Fruit fly (Drosophila melanogaster) whole organism, embryonic: Measurements from ENCODE around the gene bwa.

Source experiments
- ATbp ChIP-seq: fragments of 200-800 bp; sonication (Bioruptor generic); optimal IDR thresholded peaks from 2 replicates; lab custom pipeline; 2017; ENCODE audit warnings: missing biosample characterization, mild to moderate bottlenecking, missing genetic modification characterization, missing genetic modification reagents
- Bgb ChIP-seq: fragments of 200-800 bp; sonication (Bioruptor generic); IDR thresholded peaks from 2 replicates; pipeline ENCODE4 v1.3.6; 2022; ENCODE audit warnings: missing biosample characterization, missing genetic modification characterization; ENCODE audit not compliant: partially characterized antibody
- C15 ChIP-seq: fragments of 200-800 bp; sonication (Bioruptor generic); IDR thresholded peaks from 3 replicates; pipeline ENCODE4 v1.3.6; 2022; ENCODE audit warnings: missing biosample characterization, missing genetic modification characterization
- CG10462 ChIP-seq: fragments of 200-800 bp; sonication (Bioruptor generic); optimal IDR thresholded peaks from 2 replicates; lab custom pipeline; 2016; ENCODE audit warnings: missing biosample characterization, missing genetic modification characterization
- CG10979 ChIP-seq: fragments of 200-800 bp; sonication (Bioruptor generic); optimal IDR thresholded peaks from 2 replicates; lab custom pipeline; 2018; ENCODE audit warnings: missing biosample characterization, mild to moderate bottlenecking, missing genetic modification characterization, moderate library complexity
- CG11456 ChIP-seq: fragments of 200-800 bp; sonication (Bioruptor generic); IDR thresholded peaks from 3 replicates; pipeline ENCODE4 v1.3.6; 2022; ENCODE audit warnings: missing biosample characterization, missing genetic modification characterization
- CG11723 ChIP-seq: fragments of 200-800 bp; sonication (Bioruptor generic); optimal IDR thresholded peaks from 2 replicates; lab custom pipeline; 2017; ENCODE audit warnings: missing biosample characterization, mild to moderate bottlenecking, missing genetic modification characterization
- CG14014 ChIP-seq: fragments of 200-800 bp; sonication (Bioruptor generic); IDR thresholded peaks from 2 replicates; pipeline ENCODE4 v1.3.6; 2022; ENCODE audit warnings: missing biosample characterization, missing genetic modification characterization
- CG17829 ChIP-seq: fragments of 200-800 bp; optimal IDR thresholded peaks from 2 replicates; lab custom pipeline; 2019; ENCODE audit warnings: missing biosample characterization, mild to moderate bottlenecking, missing genetic modification characterization, moderate library complexity
- CG2875 ChIP-seq: fragments of 200-800 bp; sonication (Bioruptor generic); optimal IDR thresholded peaks from 2 replicates; lab custom pipeline; 2017; ENCODE audit warnings: missing biosample characterization, mild to moderate bottlenecking, missing genetic modification characterization, missing genetic modification reagents
- CG32767 ChIP-seq: fragments of 200-800 bp; sonication (Bioruptor generic); IDR thresholded peaks from 2 replicates; pipeline ENCODE4 v1.3.6; 2022; ENCODE audit warnings: missing biosample characterization, missing genetic modification characterization
- CG6683 ChIP-seq: fragments of 200-800 bp; sonication (Bioruptor generic); optimal IDR thresholded peaks from 2 replicates; lab custom pipeline; 2017; ENCODE audit warnings: missing biosample characterization, mild to moderate bottlenecking, missing genetic modification characterization, missing genetic modification reagents
- CG6765 ChIP-seq: fragments of 200-800 bp; sonication (Bioruptor generic); optimal IDR thresholded peaks from 3 replicates; lab custom pipeline; 2017; ENCODE audit warnings: missing biosample characterization, mild to moderate bottlenecking, missing genetic modification characterization
- CG7963 ChIP-seq: fragments of 200-800 bp; sonication (Bioruptor generic); IDR thresholded peaks from 3 replicates; pipeline ENCODE4 v1.3.6; 2022; ENCODE audit warnings: missing biosample characterization, missing genetic modification characterization; ENCODE audit not compliant: partially characterized antibody
- CoRest ChIP-seq: fragments of 200-800 bp; sonication (Bioruptor generic); optimal IDR thresholded peaks from 3 replicates; lab custom pipeline; 2018; ENCODE audit warnings: missing biosample characterization, mild to moderate bottlenecking, missing genetic modification characterization, moderate library complexity
- E2f1 ChIP-seq: fragments of 200-800 bp; sonication (Bioruptor generic); IDR thresholded peaks from 2 replicates; pipeline ENCODE4 v1.3.6; 2022; ENCODE audit warnings: missing biosample characterization, missing genetic modification characterization
- Lhr ChIP-seq: fragments of 200-800 bp; sonication (Bioruptor generic); optimal IDR thresholded peaks from 3 replicates; lab custom pipeline; 2017; ENCODE audit warnings: mild to moderate bottlenecking, missing biosample characterization, missing genetic modification reagents, missing genetic modification characterization
- Lim3 ChIP-seq: fragments of 200-800 bp; sonication (Bioruptor generic); IDR thresholded peaks from 2 replicates; pipeline ENCODE4 v1.3.6; 2022; ENCODE audit warnings: missing biosample characterization, missing genetic modification characterization
- NC2α ChIP-seq: fragments of 200-800 bp; sonication (Bioruptor generic); optimal IDR thresholded peaks from 2 replicates; lab custom pipeline; 2016; ENCODE audit warnings: missing biosample characterization, missing genetic modification characterization
- Nf-YB ChIP-seq: fragments of 200-800 bp; sonication (Bioruptor generic); optimal IDR thresholded peaks from 3 replicates; lab custom pipeline; 2019; ENCODE audit warnings: missing biosample characterization, mild to moderate bottlenecking, missing genetic modification characterization, moderate library complexity
- Rx ChIP-seq: fragments of 200-800 bp; sonication (Bioruptor generic); IDR thresholded peaks from 2 replicates; pipeline ENCODE4 v1.3.6; 2022; ENCODE audit warnings: missing biosample characterization, missing genetic modification characterization
- Side ChIP-seq: fragments of 200-800 bp; sonication (Bioruptor generic); optimal IDR thresholded peaks from 2 replicates; lab custom pipeline; 2016; ENCODE audit warnings: missing biosample characterization, missing genetic modification characterization
- Sin3A ChIP-seq: fragments of >200 bp; optimal IDR thresholded peaks from 2 replicates; lab custom pipeline; 2018
- Sox100B ChIP-seq: fragments of 200-800 bp; sonication (Bioruptor generic); optimal IDR thresholded peaks from 3 replicates; lab custom pipeline; 2018; ENCODE audit warnings: missing biosample characterization, mild to moderate bottlenecking, missing genetic modification characterization
- Tbp ChIP-seq: fragments of >200 bp; optimal IDR thresholded peaks from 2 replicates; lab custom pipeline; 2018; ENCODE audit warnings: missing biosample characterization, missing genetic modification characterization
- YL-1 ChIP-seq: fragments of 200-800 bp; sonication (Bioruptor generic); optimal IDR thresholded peaks from 3 replicates; lab custom pipeline; 2017; ENCODE audit warnings: missing biosample characterization, mild to moderate bottlenecking, missing genetic modification characterization
- bbx ChIP-seq: fragments of 200-800 bp; sonication (Bioruptor generic); IDR thresholded peaks from 2 replicates; pipeline ENCODE4 v1.3.6; 2022; ENCODE audit warnings: missing biosample characterization, missing genetic modification characterization; ENCODE audit not compliant: partially characterized antibody
- bsh ChIP-seq, 2 experiments: fragments of 200-800 bp; sonication (Bioruptor generic); optimal IDR thresholded peaks; 2 replicates each; lab custom pipeline; 2017 to 2018; ENCODE audit warnings: mild to moderate bottlenecking in 2 of 2, missing biosample characterization in 2 of 2, missing genetic modification characterization in 2 of 2, moderate library complexity in 1 of 2
- da ChIP-seq: fragments of 200-800 bp; sonication (Bioruptor generic); optimal IDR thresholded peaks from 2 replicates; lab custom pipeline; 2016; ENCODE audit warnings: missing biosample characterization, missing genetic modification characterization
- dati ChIP-seq: fragments of 200-800 bp; sonication (Bioruptor generic); IDR thresholded peaks from 2 replicates; pipeline ENCODE4 v1.3.6; 2022; ENCODE audit warnings: missing biosample characterization, missing genetic modification characterization
- disco-r ChIP-seq: fragments of 200-800 bp; sonication (Bioruptor generic); optimal IDR thresholded peaks from 2 replicates; lab custom pipeline; 2016; ENCODE audit warnings: missing biosample characterization, missing genetic modification characterization
- eyg ChIP-seq: fragments of 200-800 bp; sonication (Bioruptor generic); optimal IDR thresholded peaks from 3 replicates; lab custom pipeline; 2016; ENCODE audit warnings: missing biosample characterization, missing genetic modification characterization
- gcm ChIP-seq: fragments of 200-800 bp; sonication (Bioruptor generic); optimal IDR thresholded peaks from 2 replicates; lab custom pipeline; 2019; ENCODE audit warnings: missing biosample characterization, mild to moderate bottlenecking, missing genetic modification characterization, moderate library complexity
- gfzf ChIP-seq: fragments of 200-800 bp; sonication (Bioruptor generic); optimal IDR thresholded peaks from 2 replicates; lab custom pipeline; 2016; ENCODE audit warnings: missing biosample characterization, mild to moderate bottlenecking, missing genetic modification characterization, moderate library complexity
- grn ChIP-seq: fragments of 200-800 bp; sonication (Bioruptor generic); optimal IDR thresholded peaks from 3 replicates; lab custom pipeline; 2017; ENCODE audit warnings: missing biosample characterization, missing genetic modification characterization
- gt ChIP-seq: fragments of 200-800 bp; sonication (Bioruptor generic); IDR thresholded peaks from 2 replicates; pipeline ENCODE4 v1.3.6; 2022; ENCODE audit warnings: missing biosample characterization, missing genetic modification characterization
- luna ChIP-seq: fragments of 200-800 bp; sonication (Bioruptor generic); optimal IDR thresholded peaks from 2 replicates; lab custom pipeline; 2016; ENCODE audit warnings: missing biosample characterization, missing genetic modification characterization
- nom ChIP-seq: fragments of 200-800 bp; sonication (Bioruptor generic); optimal IDR thresholded peaks from 2 replicates; lab custom pipeline; 2017; ENCODE audit warnings: missing biosample characterization, missing genetic modification characterization, mild to moderate bottlenecking, moderate library complexity, missing genetic modification reagents
- oc ChIP-seq: fragments of 200-800 bp; sonication (Bioruptor generic); optimal IDR thresholded peaks from 2 replicates; lab custom pipeline; 2018; ENCODE audit warnings: missing biosample characterization, mild to moderate bottlenecking, missing genetic modification characterization, moderate library complexity
- pfk ChIP-seq: fragments of 200-800 bp; sonication (Bioruptor generic); optimal IDR thresholded peaks from 2 replicates; lab custom pipeline; 2018; ENCODE audit warnings: missing biosample characterization, mild to moderate bottlenecking, missing genetic modification characterization, moderate library complexity
- pros ChIP-seq: fragments of 200-800 bp; sonication (Bioruptor generic); optimal IDR thresholded peaks from 3 replicates; lab custom pipeline; 2019; ENCODE audit warnings: missing biosample characterization, mild to moderate bottlenecking, missing genetic modification characterization, moderate library complexity
- pzg ChIP-seq: fragments of 200-800 bp; sonication (Bioruptor generic); optimal IDR thresholded peaks from 3 replicates; lab custom pipeline; 2018; ENCODE audit warnings: missing biosample characterization, mild to moderate bottlenecking, missing genetic modification characterization, moderate library complexity
- repo ChIP-seq: fragments of 200-800 bp; sonication (Bioruptor generic); optimal IDR thresholded peaks from 2 replicates; lab custom pipeline; 2016; ENCODE audit warnings: missing biosample characterization, missing genetic modification characterization
- sim ChIP-seq: fragments of 200-800 bp; sonication (Bioruptor generic); IDR thresholded peaks from 2 replicates; pipeline ENCODE4 v1.3.6; 2022; ENCODE audit warnings: missing biosample characterization, missing genetic modification characterization
- sr ChIP-seq: fragments of 200-800 bp; sonication (Bioruptor generic); IDR thresholded peaks from 3 replicates; pipeline ENCODE4 v1.3.6; 2022; ENCODE audit warnings: missing biosample characterization, missing genetic modification characterization
- toy ChIP-seq: fragments of 200-800 bp; sonication (Bioruptor generic); IDR thresholded peaks from 2 replicates; pipeline ENCODE4 v1.3.6; 2022; ENCODE audit warnings: missing biosample characterization, missing genetic modification characterization
- unpg ChIP-seq: fragments of 200-800 bp; sonication (Bioruptor generic); optimal IDR thresholded peaks from 3 replicates; lab custom pipeline; 2018; ENCODE audit warnings: missing biosample characterization, mild to moderate bottlenecking, missing genetic modification characterization, moderate library complexity
- wor ChIP-seq: fragments of 200-800 bp; sonication (Bioruptor generic); IDR thresholded peaks from 2 replicates; pipeline ENCODE4 v1.3.6; 2022; ENCODE audit warnings: missing biosample characterization, missing genetic modification characterization
- z ChIP-seq: fragments of 200-800 bp; sonication (Bioruptor generic); IDR thresholded peaks from 3 replicates; pipeline ENCODE4 v1.3.6; 2022; ENCODE audit warnings: missing biosample characterization, missing genetic modification characterization
- zen ChIP-seq: fragments of 200-800 bp; sonication (Bioruptor generic); optimal IDR thresholded peaks from 3 replicates; lab custom pipeline; 2018; ENCODE audit warnings: missing biosample characterization, mild to moderate bottlenecking, missing genetic modification characterization, moderate library complexity

Gene bwa

DNA sequence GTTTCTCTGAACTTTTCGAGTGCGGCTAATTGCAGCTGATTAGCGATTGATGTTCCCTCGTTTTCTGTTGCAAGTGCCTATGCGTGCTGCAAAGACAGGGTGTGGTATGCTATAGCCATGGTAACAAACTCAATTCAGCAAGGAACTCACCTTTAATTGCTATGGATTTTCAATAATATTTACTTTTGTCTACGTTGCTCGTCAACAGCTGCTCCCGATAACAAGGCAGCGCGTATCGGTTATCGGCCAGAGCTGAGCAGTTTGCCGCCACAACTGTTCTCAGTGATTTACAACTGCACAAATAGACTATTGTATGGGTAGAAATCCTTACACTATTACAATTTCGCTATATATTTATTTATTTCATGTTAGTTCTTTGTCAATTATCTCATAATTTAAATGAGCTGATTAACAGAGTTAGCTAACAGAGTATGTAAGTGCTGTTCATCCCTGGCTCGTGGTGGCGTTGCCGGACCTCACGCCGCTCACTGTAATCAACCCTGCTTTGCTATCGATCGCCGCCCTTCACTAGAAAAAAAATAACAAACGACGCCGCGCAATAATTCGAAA lies 9.1 kb downstream of the bwa start, which contains the start of the genes pr and neb (continued):
- no peak for TF ChIP-seq CG6765 (GFP tag; lab: Kevin White, UChicago)
- TF ChIP-seq dati = no peak
- no peak for TF ChIP-seq pfk
- no peak; the same call in 1 of the 2 replicates for TF ChIP-seq bbx
- no peak for TF ChIP-seq sim (GFP tag; lab: Robert Waterston, UW)
- TF ChIP-seq Tbp (GFP tag; lab: Kevin White, UChicago) = no peak
- TF ChIP-seq gfzf (GFP tag; lab: Kevin White, UChicago) = peak; percentile 13
- TF ChIP-seq wor (GFP tag; lab: Robert Waterston, UW) = peak; percentile 43; the same call in 1 of the 2 replicates
- peak; percentile 36 for TF ChIP-seq gcm (GFP tag; lab: Kevin White, UChicago)
- TF ChIP-seq da (GFP tag; lab: Kevin White, UChicago) = no peak
- no peak for TF ChIP-seq Sox100B (GFP tag; lab: Kevin White, UChicago)
- TF ChIP-seq z (GFP tag; lab: Robert Waterston, UW) = no peak
- no peak for TF ChIP-seq Rx (GFP tag; lab: Robert Waterston, UW)
- TF ChIP-seq unpg (GFP tag; lab: Kevin White, UChicago) = peak; percentile 66
- no peak for TF ChIP-seq E2f1 (GFP tag; lab: Robert Waterston, UW)
- peak; percentile 77 for TF ChIP-seq CG14014 (GFP tag; lab: Robert Waterston, UW)
- no peak for TF ChIP-seq Side (GFP tag; lab: Kevin White, UChicago)
- TF ChIP-seq CG11723 = no peak
- TF ChIP-seq zen (tag; lab: Kevin White, UChicago) = peak; percentile 15
- TF ChIP-seq toy = no peak
- no peak for TF ChIP-seq grn
- no peak for TF ChIP-seq luna (GFP tag; lab: Kevin White, UChicago)
- TF ChIP-seq eyg (GFP tag; lab: Kevin White, UChicago) = no peak
- no peak for TF ChIP-seq sr (GFP tag; lab: Robert Waterston, UW)
- TF ChIP-seq CG17829 (tag; lab: Kevin White, UChicago) = peak; percentile 35
- TF ChIP-seq disco-r (GFP tag; lab: Kevin White, UChicago) = peak; percentile 16
- TF ChIP-seq oc (tag; lab: Kevin White, UChicago) = no peak
- peak; percentile 41 for TF ChIP-seq Nf-YB
- no peak for TF ChIP-seq repo (GFP tag; lab: Kevin White, UChicago)
- no peak for TF ChIP-seq CG6683
- TF ChIP-seq ATbp (GFP tag; lab: Kevin White, UChicago) = peak; percentile 16
- peak; percentile 72 for TF ChIP-seq pzg (GFP tag; lab: Kevin White, UChicago)
- peak; percentile 75 for TF ChIP-seq CoRest
- peak in 1 of 2 experiments; percentile 49 for TF ChIP-seq bsh (GFP tag; optimal IDR thresholded peaks at IDR 0.05; lab: Kevin White, UChicago)
- TF ChIP-seq gt (GFP tag; lab: Robert Waterston, UW) = no peak
- no peak for TF ChIP-seq CG7963
- TF ChIP-seq CG10979 (tag; lab: Kevin White, UChicago) = peak; percentile 3
- TF ChIP-seq Lhr (GFP tag; lab: Kevin White, UChicago) = peak; percentile 73
- TF ChIP-seq CG11456 (GFP tag; lab: Robert Waterston, UW) = 0 out of 3 replicates have a peak, but pooled peaks have one; percentile 58
- no peak for TF ChIP-seq Bgb (GFP tag; lab: Robert Waterston, UW)
- TF ChIP-seq NC2α (GFP tag; lab: Kevin White, UChicago) = no peak
- no peak for TF ChIP-seq Lim3
- TF ChIP-seq CG32767 = peak; percentile 41; the same call in 1 of the 2 replicates
- TF ChIP-seq nom (GFP tag; lab: Kevin White, UChicago) = no peak
- no peak for TF ChIP-seq C15 (GFP tag; lab: Robert Waterston, UW)
- TF ChIP-seq CG10462 (GFP tag; lab: Kevin White, UChicago) = no peak
- TF ChIP-seq Sin3A (lab: Kevin White, UChicago) = peak; percentile 89
- TF ChIP-seq YL-1 (GFP tag; lab: Kevin White, UChicago) = peak; percentile 48
- TF ChIP-seq pros (GFP tag; lab: Kevin White, UChicago) = no peak
- TF ChIP-seq CG2875 (GFP tag; lab: Kevin White, UChicago) = no peak
